Fruit fly (Drosophila melanogaster): ENCODE measurements around the gene CG11029.

Gene CG11029

dm6 chr2L:5723859-5724475, 22.0 kb upstream of the CG11029 start (continued):
- TF ChIP-seq Myb (GFP tag; optimal IDR thresholded peaks at IDR 0.05) = peak; percentile 83
- no peak for TF ChIP-seq odd (GFP tag; optimal IDR thresholded peaks at IDR 0.05)
- peak; percentile 67 for TF ChIP-seq CG1603 (tag; optimal IDR thresholded peaks at IDR 0.05)
- peak; percentile 20 for TF ChIP-seq lab (GFP tag; optimal IDR thresholded peaks at IDR 0.05)
- TF ChIP-seq kah (GFP tag; optimal IDR thresholded peaks at IDR 0.05) = no peak
- no peak for TF ChIP-seq esg (GFP tag; conservative IDR thresholded peaks at IDR 0.05)
- TF ChIP-seq seq (GFP tag; IDR thresholded peaks at IDR 0.05) = no peak
- no peak for TF ChIP-seq CG9932 (GFP tag; IDR thresholded peaks at IDR 0.05)
- TF ChIP-seq CG10979 (tag; optimal IDR thresholded peaks at IDR 0.05) = no peak
- peak; percentile 50; the same call in 2 of the 3 replicates for TF ChIP-seq CG6791 (GFP tag; IDR thresholded peaks at IDR 0.05; ENCODE audit: partially characterized antibody)
- TF ChIP-seq knrl (GFP tag; IDR thresholded peaks at IDR 0.05; ENCODE audit: partially characterized antibody) = no peak; the same call in 2 of the 3 replicates
- TF ChIP-seq Atf6 (GFP tag; IDR thresholded peaks at IDR 0.05) = no peak
- no peak for TF ChIP-seq Taf1 (GFP tag; IDR thresholded peaks at IDR 0.05)
- TF ChIP-seq H15 (GFP tag; IDR thresholded peaks at IDR 0.05) = no peak
- TF ChIP-seq oc (tag; optimal IDR thresholded peaks at IDR 0.05) = no peak
- TF ChIP-seq exex (tag; optimal IDR thresholded peaks at IDR 0.05) = no peak
- peak; percentile 65 for TF ChIP-seq Lhr (GFP tag; optimal IDR thresholded peaks at IDR 0.05)
- peak; percentile 63 for TF ChIP-seq Dp (GFP tag; optimal IDR thresholded peaks at IDR 0.05)
- peak; percentile 78 for TF ChIP-seq CTCF (GFP tag; optimal IDR thresholded peaks at IDR 0.05)
- no peak for TF ChIP-seq CG15479 (GFP tag; optimal IDR thresholded peaks at IDR 0.05)
- TF ChIP-seq Hmx (GFP tag; optimal IDR thresholded peaks at IDR 0.05) = no peak
- no peak for TF ChIP-seq CG2202 (tag; optimal IDR thresholded peaks at IDR 0.05)
- TF ChIP-seq E2f2 (GFP tag; IDR thresholded peaks at IDR 0.05) = peak; percentile 78
- TF ChIP-seq Hey (tag; optimal IDR thresholded peaks at IDR 0.05) = no peak
- no peak for TF ChIP-seq CG18011 (GFP tag; optimal IDR thresholded peaks at IDR 0.05)
- TF ChIP-seq CG6854 (GFP tag; optimal IDR thresholded peaks at IDR 0.05) = no peak
- no peak for TF ChIP-seq CrebB (tag; optimal IDR thresholded peaks at IDR 0.05)
- no peak for TF ChIP-seq CG17328 (GFP tag; IDR thresholded peaks at IDR 0.05)
- TF ChIP-seq Dip2 (GFP tag; IDR thresholded peaks at IDR 0.05) = no peak
- TF ChIP-seq amos (GFP tag; IDR thresholded peaks at IDR 0.05; ENCODE audit: partially characterized antibody) = no peak
- TF ChIP-seq CG15011 (GFP tag; optimal IDR thresholded peaks at IDR 0.05) = no peak
- TF ChIP-seq CG11695 (GFP tag; IDR thresholded peaks at IDR 0.05) = 0 out of 3 replicates have a peak, but pooled peaks have one; percentile 15
- peak; percentile 15 for TF ChIP-seq D19A (tag; optimal IDR thresholded peaks at IDR 0.05)
- no peak for TF ChIP-seq E2f1 (GFP tag; IDR thresholded peaks at IDR 0.05)
- TF ChIP-seq Abd-B (GFP tag; optimal IDR thresholded peaks at IDR 0.05) = peak; percentile 59
- no peak for TF ChIP-seq Gsc (GFP tag; IDR thresholded peaks at IDR 0.05)
- TF ChIP-seq jing (GFP tag; optimal IDR thresholded peaks at IDR 0.05) = no peak
- TF ChIP-seq CG7786 (GFP tag; optimal IDR thresholded peaks at IDR 0.05) = no peak
- TF ChIP-seq CG12391 (tag; optimal IDR thresholded peaks at IDR 0.05) = no peak
- no peak for TF ChIP-seq CG17802 (tag; optimal IDR thresholded peaks at IDR 0.05)
- no peak for TF ChIP-seq Sry-β (GFP tag; optimal IDR thresholded peaks at IDR 0.05)
- no peak for TF ChIP-seq Stat92E (GFP tag; optimal IDR thresholded peaks at IDR 0.05)
- TF ChIP-seq abd-A (tag; optimal IDR thresholded peaks at IDR 0.05) = no peak
- TF ChIP-seq CG15601 (tag; optimal IDR thresholded peaks at IDR 0.05) = peak; percentile 1
- TF ChIP-seq Med (GFP tag) = peak; percentile 68
- peak; percentile 30 for TF ChIP-seq slbo (GFP tag; IDR thresholded peaks at IDR 0.05)
- no peak for TF ChIP-seq CG32772 (GFP tag; IDR thresholded peaks at IDR 0.05)
- no peak for TF ChIP-seq CG6654 (GFP tag; optimal IDR thresholded peaks at IDR 0.05)
- no peak for TF ChIP-seq hkb (optimal IDR thresholded peaks at IDR 0.05)
- no peak for TF ChIP-seq hkb (GFP tag; IDR thresholded peaks at IDR 0.05)

All from whole organism, embryonic.